Fruit fly (Drosophila melanogaster): ENCODE data around the gene sas.

Gene sas

DNA sequence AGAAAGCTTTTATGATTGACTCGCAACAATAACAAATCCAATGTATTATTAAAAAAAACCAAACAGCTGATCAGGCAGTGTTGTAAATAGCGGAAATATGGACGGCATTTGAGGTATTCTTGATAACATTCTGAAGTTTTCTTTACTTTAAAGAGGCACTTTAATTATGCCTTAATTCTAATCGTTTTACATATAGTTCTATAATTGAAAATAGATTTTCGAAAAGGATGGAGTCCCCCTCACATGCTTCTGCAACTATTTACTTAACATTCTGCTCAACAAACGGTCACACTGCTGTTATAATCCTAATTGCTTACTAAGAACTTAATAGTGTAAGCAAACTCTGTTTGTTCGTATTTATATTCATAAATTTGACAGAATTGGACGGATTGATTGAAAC is 34.6 kb upstream of the sas start, which contains the start of gene CG10068 (continued):
- TF ChIP-seq Hmr (GFP tag; optimal IDR thresholded peaks at IDR 0.05) (peak; percentile 87), CG13624 (GFP tag; optimal IDR thresholded peaks at IDR 0.05) (peak; percentile 87), Dip3 (GFP tag; optimal IDR thresholded peaks at IDR 0.05) (peak; percentile 88), lmd (GFP tag; IDR thresholded peaks at IDR 0.05) (peak; percentile 85), Nf-YA (GFP tag; IDR thresholded peaks at IDR 0.05) (peak; percentile 89), fu2 (GFP tag; optimal IDR thresholded peaks at IDR 0.05) (peak; percentile 71), CG18619 (GFP tag; optimal IDR thresholded peaks at IDR 0.05) (peak; percentile 77), ken (GFP tag; IDR thresholded peaks at IDR 0.05) (peak; percentile 95), ara (GFP tag; IDR thresholded peaks at IDR 0.05) (peak; percentile 94), CG6254 (GFP tag; optimal IDR thresholded peaks at IDR 0.05) (peak; percentile 85), odd (GFP tag; optimal IDR thresholded peaks at IDR 0.05) (peak; percentile 42), oc (tag; optimal IDR thresholded peaks at IDR 0.05) (peak; percentile 91), CG2129 (GFP tag; IDR thresholded peaks at IDR 0.05; ENCODE audit: partially characterized antibody) (no peak), CG15601 (tag; optimal IDR thresholded peaks at IDR 0.05) (peak; percentile 88), pzg (GFP tag; optimal IDR thresholded peaks at IDR 0.05) (peak; percentile 64), CG17829 (tag; optimal IDR thresholded peaks at IDR 0.05) (peak; percentile 94), CG4820 (GFP tag; optimal IDR thresholded peaks at IDR 0.05) (peak; percentile 84), tin (GFP tag; optimal IDR thresholded peaks at IDR 0.05) (peak; percentile 86), CG12391 (tag; optimal IDR thresholded peaks at IDR 0.05) (peak; percentile 95), CG7839 (tag; optimal IDR thresholded peaks at IDR 0.05) (peak; percentile 88), Ravus (GFP tag; IDR thresholded peaks at IDR 0.05) (peak; percentile 21), ftz-f1 (GFP tag; optimal IDR thresholded peaks at IDR 0.05) (no peak), CG6689 (GFP tag; IDR thresholded peaks at IDR 0.05) (peak; percentile 94), CG7786 (GFP tag; optimal IDR thresholded peaks at IDR 0.05) (peak; percentile 81), CG32767 (GFP tag; IDR thresholded peaks at IDR 0.05) (peak; percentile 81), slbo (GFP tag; IDR thresholded peaks at IDR 0.05) (peak; percentile 88), CG9609 (GFP tag; optimal IDR thresholded peaks at IDR 0.05) (peak; percentile 87), danr (GFP tag; IDR thresholded peaks at IDR 0.05) (peak; percentile 86), da (GFP tag; optimal IDR thresholded peaks at IDR 0.05) (peak; percentile 28), CG9932 (GFP tag; IDR thresholded peaks at IDR 0.05) (no peak; the same call in 1 of the 2 replicates), zfh2 (GFP tag; optimal IDR thresholded peaks at IDR 0.05) (peak; percentile 83), CG18599 (GFP tag; optimal IDR thresholded peaks at IDR 0.05) (peak; percentile 89), dysf (GFP tag; IDR thresholded peaks at IDR 0.05) (peak; percentile 92), Dfd (GFP tag; optimal IDR thresholded peaks at IDR 0.05) (no peak), kay (GFP tag; optimal IDR thresholded peaks at IDR 0.05) (peak; percentile 78), CG1603 (tag; optimal IDR thresholded peaks at IDR 0.05) (peak; percentile 89), lilli (GFP tag; optimal IDR thresholded peaks at IDR 0.05) (peak; percentile 93), CG12219 (GFP tag; optimal IDR thresholded peaks at IDR 0.05) (peak; percentile 79), Dbx (GFP tag; IDR thresholded peaks at IDR 0.05) (peak; percentile 87), Hr51 (GFP tag; optimal IDR thresholded peaks at IDR 0.05) (peak; percentile 86 to 87), ase (GFP tag; IDR thresholded peaks at IDR 0.05) (peak; percentile 94), dan (GFP tag; IDR thresholded peaks at IDR 0.05) (no peak), pum (GFP tag; optimal IDR thresholded peaks at IDR 0.05) (peak; percentile 85), CG2875 (GFP tag; optimal IDR thresholded peaks at IDR 0.05) (peak; percentile 77), stwl (tag; optimal IDR thresholded peaks at IDR 0.05) (peak; percentile 98), corto (GFP tag; optimal IDR thresholded peaks at IDR 0.05) (peak; percentile 45), MBD-R2 (GFP tag; IDR thresholded peaks at IDR 0.05) (peak; percentile 93), CG10321 (GFP tag; IDR thresholded peaks at IDR 0.05) (peak; percentile 39; the same call in 1 of the 2 replicates), prd (optimal IDR thresholded peaks at IDR 0.05) (no peak), prd (GFP tag; IDR thresholded peaks at IDR 0.05) (peak; percentile 95), wdn (GFP tag; IDR thresholded peaks at IDR 0.05) (peak; percentile 83), Gsc (GFP tag; IDR thresholded peaks at IDR 0.05) (no peak)

Data from whole organism, embryonic.